Fruit fly (Drosophila melanogaster): Measurements from ENCODE around the gene Ost48.

Ost48 gene

DNA sequence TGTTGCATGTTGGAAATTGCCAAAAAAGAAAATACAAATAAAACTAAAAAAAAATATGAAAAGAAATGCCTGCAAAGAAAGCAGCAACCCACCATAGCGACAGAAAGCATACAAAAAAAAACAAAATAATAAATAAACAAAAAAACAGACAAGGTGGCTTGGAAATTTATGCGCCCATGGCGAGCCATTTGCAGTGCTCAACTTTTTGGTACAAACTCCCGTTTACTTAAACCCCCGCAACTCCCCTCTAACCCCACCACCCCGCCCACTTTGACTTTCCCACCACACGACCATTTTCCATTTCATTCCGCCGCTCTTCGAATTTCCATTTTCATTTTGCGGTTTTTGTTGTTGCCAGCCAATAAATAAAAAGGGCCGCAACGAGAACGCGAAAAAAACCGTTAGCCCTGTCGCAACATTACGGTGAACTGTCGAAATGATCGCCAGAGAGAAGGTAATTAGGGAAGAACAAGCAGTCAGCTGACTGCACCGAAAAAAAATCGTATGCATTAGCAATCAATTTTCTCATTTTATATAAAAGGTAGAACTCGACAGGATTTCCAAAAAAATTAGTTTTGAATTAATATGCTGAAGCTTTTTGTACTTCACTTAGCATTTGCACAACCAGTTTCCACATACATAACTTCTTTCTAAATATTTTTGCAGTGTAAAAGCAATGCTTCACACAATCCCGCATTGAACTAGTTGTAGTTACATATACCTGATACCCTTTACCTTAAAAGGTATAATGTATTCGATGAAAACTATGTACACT lies 21.4 kb downstream of the Ost48 start (continued):
- peak; percentile 62 for TF ChIP-seq vvl (GFP tag; IDR thresholded peaks at IDR 0.05)
- TF ChIP-seq CG2129 (GFP tag; IDR thresholded peaks at IDR 0.05; ENCODE audit: partially characterized antibody) = no peak
- no peak for TF ChIP-seq CG11093 (GFP tag; IDR thresholded peaks at IDR 0.05)
- no peak for TF ChIP-seq CG30020 (tag; optimal IDR thresholded peaks at IDR 0.05)
- TF ChIP-seq ro (GFP tag; IDR thresholded peaks at IDR 0.05) = no peak
- TF ChIP-seq peb (GFP tag; IDR thresholded peaks at IDR 0.05) = no peak
- peak; percentile 25 for TF ChIP-seq CG3407 (GFP tag; optimal IDR thresholded peaks at IDR 0.05)
- TF ChIP-seq NC2β (GFP tag; optimal IDR thresholded peaks at IDR 0.05) = peak; percentile 39
- TF ChIP-seq Mad (GFP tag; optimal IDR thresholded peaks at IDR 0.05) = no peak
- no peak for TF ChIP-seq MTF-1 (GFP tag; optimal IDR thresholded peaks at IDR 0.05; ENCODE audit: borderline replicate concordance)
- no peak for TF ChIP-seq pzg (GFP tag; optimal IDR thresholded peaks at IDR 0.05)
- no peak for TF ChIP-seq CG13296 (GFP tag; optimal IDR thresholded peaks at IDR 0.05)
- no peak for TF ChIP-seq Doc3 (GFP tag; IDR thresholded peaks at IDR 0.05; ENCODE audit: partially characterized antibody)
- no peak for TF ChIP-seq CG1233 (GFP tag; optimal IDR thresholded peaks at IDR 0.05)
- TF ChIP-seq NFAT (GFP tag; IDR thresholded peaks at IDR 0.05) = no peak
- peak; percentile 62 for TF ChIP-seq PHDP (tag; optimal IDR thresholded peaks at IDR 0.05)
- no peak for TF ChIP-seq CG9797 (GFP tag; optimal IDR thresholded peaks at IDR 0.05)
- no peak for TF ChIP-seq CG8478 (optimal IDR thresholded peaks at IDR 0.05)
- TF ChIP-seq CG31441 (GFP tag; IDR thresholded peaks at IDR 0.05) = peak; percentile 74
- peak; percentile 45 for TF ChIP-seq ssp (GFP tag; IDR thresholded peaks at IDR 0.05)
- no peak for TF ChIP-seq CG13894 (tag; optimal IDR thresholded peaks at IDR 0.05)
- TF ChIP-seq CG10462 (GFP tag; optimal IDR thresholded peaks at IDR 0.05) = no peak
- peak; percentile 38 for TF ChIP-seq Hr3 (GFP tag; optimal IDR thresholded peaks at IDR 0.05)
- TF ChIP-seq cato (GFP tag; optimal IDR thresholded peaks at IDR 0.05; ENCODE audit: borderline replicate concordance) = no peak
- TF ChIP-seq zen (tag; optimal IDR thresholded peaks at IDR 0.05) = peak; percentile 60
- no peak for TF ChIP-seq aop (GFP tag; IDR thresholded peaks at IDR 0.05)
- TF ChIP-seq CG7372 (GFP tag; IDR thresholded peaks at IDR 0.05) = no peak
- no peak for TF ChIP-seq sd (tag; optimal IDR thresholded peaks at IDR 0.05)
- TF ChIP-seq esg (GFP tag; conservative IDR thresholded peaks at IDR 0.05) = peak; percentile 44; the same call in 1 of the 2 replicates
- TF ChIP-seq stwl (tag; optimal IDR thresholded peaks at IDR 0.05) = no peak
- TF ChIP-seq CG16863 (GFP tag; optimal IDR thresholded peaks at IDR 0.05) = peak; percentile 43
- no peak for TF ChIP-seq CG6683 (GFP tag; optimal IDR thresholded peaks at IDR 0.05)
- TF ChIP-seq CG34422 (GFP tag; IDR thresholded peaks at IDR 0.05) = no peak
- no peak for TF ChIP-seq inv (GFP tag; IDR thresholded peaks at IDR 0.05; ENCODE audit: partially characterized antibody)
- TF ChIP-seq CG2678 (tag; optimal IDR thresholded peaks at IDR 0.05) = peak; percentile 63
- no peak for TF ChIP-seq CG4404 (GFP tag; IDR thresholded peaks at IDR 0.05)
- peak; percentile 38 for TF ChIP-seq gcm (GFP tag; optimal IDR thresholded peaks at IDR 0.05)
- TF ChIP-seq CG17361 (GFP tag; IDR thresholded peaks at IDR 0.05) = peak; percentile 65
- no peak for TF ChIP-seq CG6791 (GFP tag; IDR thresholded peaks at IDR 0.05; ENCODE audit: partially characterized antibody)
- TF ChIP-seq CG4617 (GFP tag; optimal IDR thresholded peaks at IDR 0.05; ENCODE audit: borderline replicate concordance) = no peak
- no peak for TF ChIP-seq usp (GFP tag; optimal IDR thresholded peaks at IDR 0.05)
- TF ChIP-seq schlank (tag; optimal IDR thresholded peaks at IDR 0.05) = no peak
- peak; percentile 47 for TF ChIP-seq Blimp-1 (GFP tag; optimal IDR thresholded peaks at IDR 0.05)
- no peak for TF ChIP-seq BEAF-32 (GFP tag; optimal IDR thresholded peaks at IDR 0.05)
- no peak for TF ChIP-seq CG3726 (GFP tag; IDR thresholded peaks at IDR 0.05)
- peak; percentile 31; the same call in 1 of the 2 replicates for TF ChIP-seq onecut (GFP tag; IDR thresholded peaks at IDR 0.05)
- no peak for TF ChIP-seq CG7987 (GFP tag; optimal IDR thresholded peaks at IDR 0.05)
- TF ChIP-seq chinmo (GFP tag; IDR thresholded peaks at IDR 0.05; ENCODE audit: partially characterized antibody) = no peak
- no peak for TF ChIP-seq CG13123 (GFP tag; optimal IDR thresholded peaks at IDR 0.05)
